Worm (Caenorhabditis elegans): ENCODE results near the gene glb-7.

- TF ChIP-seq ama-1 (optimal IDR thresholded peaks at IDR 0.05) (no peak), flt-1 (GFP tag; IDR thresholded peaks at IDR 0.05) (no peak), ceh-13 (GFP tag; optimal IDR thresholded peaks at IDR 0.05) (no peak), ceh-36 (tag; optimal IDR thresholded peaks at IDR 0.05) (no peak), aly-1 (tag; optimal IDR thresholded peaks at IDR 0.05) (no peak), tbx-37 (GFP tag; conservative IDR thresholded peaks at IDR 0.05) (no peak)
These were observed 33.7 kb downstream of the glb-7 start for ce11 chrIV:2156239-2156638.
